Fruit fly (Drosophila melanogaster) whole organism, embryonic: ENCODE results near the gene abs.

ENCODE experiments used
- CG10543 ChIP-seq: fragments of 200-800 bp; sonication (Bioruptor generic); optimal IDR thresholded peaks from 3 replicates; lab custom pipeline; 2017; ENCODE audit warnings: missing biosample characterization, mild to moderate bottlenecking, missing genetic modification characterization, moderate library complexity
- CG11085 ChIP-seq: fragments of 200-800 bp; sonication (Bioruptor generic); IDR thresholded peaks from 2 replicates; pipeline ENCODE4 v1.3.6; 2022; ENCODE audit warnings: missing biosample characterization, missing genetic modification characterization
- CG12219 ChIP-seq: fragments of 200-800 bp; sonication (Bioruptor generic); optimal IDR thresholded peaks from 3 replicates; lab custom pipeline; 2018; ENCODE audit warnings: missing biosample characterization, mild to moderate bottlenecking, missing genetic modification characterization
- CG13287 ChIP-seq: fragments of 200-800 bp; sonication (Bioruptor generic); IDR thresholded peaks from 2 replicates; pipeline ENCODE4 v1.3.6; 2022; ENCODE audit warnings: missing biosample characterization, missing genetic modification characterization; ENCODE audit not compliant: partially characterized antibody
- CG14860 ChIP-seq: fragments of 200-800 bp; sonication (Bioruptor generic); IDR thresholded peaks from 3 replicates; pipeline ENCODE4 v1.3.6; 2022; ENCODE audit warnings: missing biosample characterization, missing genetic modification characterization; ENCODE audit not compliant: partially characterized antibody
- CG15011 ChIP-seq: fragments of 200-800 bp; sonication (Bioruptor generic); optimal IDR thresholded peaks from 3 replicates; lab custom pipeline; 2018; ENCODE audit warnings: missing biosample characterization, mild to moderate bottlenecking, missing genetic modification characterization
- CG15073 ChIP-seq: fragments of 200-800 bp; sonication (Bioruptor generic); optimal IDR thresholded peaks from 2 replicates; lab custom pipeline; 2016; ENCODE audit warnings: missing biosample characterization, missing genetic modification characterization
- CG15696 ChIP-seq: fragments of 200-800 bp; sonication (Bioruptor generic); optimal IDR thresholded peaks from 2 replicates; lab custom pipeline; 2019; ENCODE audit warnings: missing biosample characterization, mild to moderate bottlenecking, missing genetic modification characterization, moderate library complexity
- CG1602 ChIP-seq: fragments of 200-800 bp; sonication (Bioruptor generic); optimal IDR thresholded peaks from 3 replicates; lab custom pipeline; 2016; ENCODE audit warnings: missing biosample characterization, missing genetic modification characterization
- CG18619 ChIP-seq: fragments of 200-800 bp; sonication (Bioruptor generic); optimal IDR thresholded peaks from 3 replicates; lab custom pipeline; 2017; ENCODE audit warnings: missing biosample characterization, mild to moderate bottlenecking, missing genetic modification characterization
- CG2120 ChIP-seq: fragments of 200-800 bp; sonication (Bioruptor generic); optimal IDR thresholded peaks from 3 replicates; lab custom pipeline; 2016; ENCODE audit warnings: missing biosample characterization, missing genetic modification characterization
- CG2129 ChIP-seq: fragments of 200-800 bp; sonication (Bioruptor generic); IDR thresholded peaks from 2 replicates; pipeline ENCODE4 v1.3.6; 2022; ENCODE audit warnings: missing biosample characterization, missing genetic modification characterization; ENCODE audit not compliant: partially characterized antibody
- CG30431 ChIP-seq: fragments of 200-800 bp; sonication (Bioruptor generic); optimal IDR thresholded peaks from 2 replicates; lab custom pipeline; 2017; ENCODE audit warnings: missing biosample characterization, missing genetic modification characterization
- CG31388 ChIP-seq: fragments of 200-800 bp; sonication (Bioruptor generic); optimal IDR thresholded peaks from 2 replicates; lab custom pipeline; 2016; ENCODE audit warnings: missing biosample characterization, missing genetic modification characterization
- CG31441 ChIP-seq: fragments of 200-800 bp; sonication (Bioruptor generic); IDR thresholded peaks from 2 replicates; pipeline ENCODE4 v1.3.6; 2022; ENCODE audit warnings: missing biosample characterization, missing genetic modification characterization
- CG3995 ChIP-seq: fragments of 200-800 bp; sonication (Bioruptor generic); optimal IDR thresholded peaks from 3 replicates; lab custom pipeline; 2016; ENCODE audit warnings: missing biosample characterization, missing genetic modification characterization
- CG43689 ChIP-seq: fragments of 200-800 bp; sonication (Bioruptor generic); IDR thresholded peaks from 2 replicates; pipeline ENCODE4 v1.3.6; 2022; ENCODE audit warnings: missing biosample characterization, missing genetic modification characterization
- CG7372 ChIP-seq: fragments of 200-800 bp; sonication (Bioruptor generic); IDR thresholded peaks from 2 replicates; pipeline ENCODE4 v1.3.6; 2022; ENCODE audit warnings: missing biosample characterization, missing genetic modification characterization
- CG8089 ChIP-seq: fragments of 200-800 bp; sonication (Bioruptor generic); optimal IDR thresholded peaks from 3 replicates; lab custom pipeline; 2016; ENCODE audit warnings: missing biosample characterization, missing genetic modification characterization
- CG8290 ChIP-seq, 3 experiments: fragments of 200-800 bp; sonication (Bioruptor generic); optimal IDR thresholded peaks; 2 replicates each; lab custom pipeline; 2016 to 2019; ENCODE audit warnings: missing biosample characterization in 3 of 3, missing genetic modification characterization in 3 of 3, mild to moderate bottlenecking in 2 of 3, moderate library complexity in 1 of 3
- CoRest ChIP-seq: fragments of 200-800 bp; sonication (Bioruptor generic); optimal IDR thresholded peaks from 3 replicates; lab custom pipeline; 2018; ENCODE audit warnings: missing biosample characterization, mild to moderate bottlenecking, missing genetic modification characterization, moderate library complexity
- D ChIP-seq, 2 experiments: fragments of 200-800 bp in 1 of 2; fragments of >200 bp in 1 of 2; sonication (Bioruptor generic) in 1 of 2; optimal IDR thresholded peaks; 2 replicates in 1 of 2; 3 replicates in 1 of 2; lab custom pipeline; 2017; ENCODE audit warnings: mild to moderate bottlenecking in 1 of 2, missing biosample characterization in 1 of 2, missing genetic modification characterization in 1 of 2, missing genetic modification reagents in 1 of 2
- HHEX ChIP-seq: fragments of 200-800 bp; sonication (Bioruptor generic); optimal IDR thresholded peaks from 3 replicates; lab custom pipeline; 2017; ENCODE audit warnings: missing biosample characterization, mild to moderate bottlenecking, missing genetic modification characterization, missing genetic modification reagents
- Hmx ChIP-seq: fragments of 200-800 bp; sonication (Bioruptor generic); optimal IDR thresholded peaks from 2 replicates; lab custom pipeline; 2016; ENCODE audit warnings: missing biosample characterization, missing genetic modification characterization
- Kr ChIP-seq: fragments of 200-800 bp; sonication (Bioruptor generic); optimal IDR thresholded peaks from 2 replicates; lab custom pipeline; 2017; ENCODE audit warnings: missing biosample characterization, mild to moderate bottlenecking, missing genetic modification characterization
- Oli ChIP-seq: fragments of 200-800 bp; sonication (Bioruptor generic); optimal IDR thresholded peaks from 2 replicates; lab custom pipeline; 2018; ENCODE audit warnings: missing biosample characterization, mild to moderate bottlenecking, missing genetic modification characterization, moderate library complexity
- Ptx1 ChIP-seq: fragments of 200-800 bp; sonication (Bioruptor generic); IDR thresholded peaks from 2 replicates; pipeline ENCODE4 v1.3.6; 2022; ENCODE audit warnings: missing biosample characterization, missing genetic modification characterization
- Xrp1 ChIP-seq: fragments of 200-800 bp; sonication (Bioruptor generic); IDR thresholded peaks from 2 replicates; pipeline ENCODE4 v1.3.6; 2022; ENCODE audit warnings: missing biosample characterization, missing genetic modification characterization
- amos ChIP-seq: fragments of 200-800 bp; sonication (Bioruptor generic); IDR thresholded peaks from 2 replicates; pipeline ENCODE4 v1.3.6; 2022; ENCODE audit warnings: missing biosample characterization, missing genetic modification characterization; ENCODE audit not compliant: partially characterized antibody
- bsh ChIP-seq, 2 experiments: fragments of 200-800 bp; sonication (Bioruptor generic); optimal IDR thresholded peaks; 2 replicates each; lab custom pipeline; 2017 to 2018; ENCODE audit warnings: mild to moderate bottlenecking in 2 of 2, missing biosample characterization in 2 of 2, missing genetic modification characterization in 2 of 2, moderate library complexity in 1 of 2
- chinmo ChIP-seq: fragments of 200-800 bp; sonication (Bioruptor generic); IDR thresholded peaks from 4 replicates; pipeline ENCODE4 v1.3.6; 2022; ENCODE audit warnings: missing biosample characterization, missing genetic modification characterization; ENCODE audit not compliant: partially characterized antibody
- danr ChIP-seq: fragments of 200-800 bp; sonication (Bioruptor generic); IDR thresholded peaks from 2 replicates; pipeline ENCODE4 v1.3.6; 2022; ENCODE audit warnings: missing biosample characterization, missing genetic modification characterization
- esg ChIP-seq: fragments of 200-800 bp; sonication (Bioruptor generic); conservative IDR thresholded peaks from 2 replicates; pipeline ENCODE4 v1.3.6; 2022; ENCODE audit warnings: missing biosample characterization, missing genetic modification characterization
- fru ChIP-seq: fragments of >200 bp; optimal IDR thresholded peaks from 2 replicates; lab custom pipeline; 2017
- ftz-f1 ChIP-seq: fragments of 200-800 bp; sonication (Bioruptor generic); optimal IDR thresholded peaks from 2 replicates; lab custom pipeline; 2016; ENCODE audit warnings: missing biosample characterization, missing genetic modification characterization
- h ChIP-seq: fragments of >200 bp; optimal IDR thresholded peaks from 2 replicates; lab custom pipeline; 2017
- hb ChIP-seq: fragments of 200-800 bp; sonication (Bioruptor generic); IDR thresholded peaks from 3 replicates; pipeline ENCODE4 v1.3.6; 2022; ENCODE audit warnings: missing biosample characterization, missing genetic modification characterization; ENCODE audit not compliant: partially characterized antibody
- hkb ChIP-seq, 2 experiments: fragments of 200-800 bp in 1 of 2; fragments of >200 bp in 1 of 2; sonication (Bioruptor generic) in 1 of 2; IDR thresholded peaks in 1 of 2; optimal IDR thresholded peaks in 1 of 2; 2 replicates each; pipeline versions ENCODE4 v1.3.6 to Lab custom; 2017 to 2022; ENCODE audit warnings: missing biosample characterization in 1 of 2, missing genetic modification characterization in 1 of 2
- jumu ChIP-seq: fragments of 200-800 bp; sonication (Bioruptor generic); optimal IDR thresholded peaks from 3 replicates; lab custom pipeline; 2016; ENCODE audit warnings: missing biosample characterization, missing genetic modification characterization
- maf-S ChIP-seq: fragments of 200-800 bp; sonication (Bioruptor generic); optimal IDR thresholded peaks from 2 replicates; lab custom pipeline; 2016; ENCODE audit warnings: missing biosample characterization, missing genetic modification characterization
- pfk ChIP-seq: fragments of 200-800 bp; sonication (Bioruptor generic); optimal IDR thresholded peaks from 2 replicates; lab custom pipeline; 2018; ENCODE audit warnings: missing biosample characterization, mild to moderate bottlenecking, missing genetic modification characterization, moderate library complexity
- pnt ChIP-seq: fragments of 200-800 bp; sonication (Bioruptor generic); optimal IDR thresholded peaks from 3 replicates; lab custom pipeline; 2016; ENCODE audit warnings: missing biosample characterization, missing genetic modification characterization
- pros ChIP-seq: fragments of 200-800 bp; sonication (Bioruptor generic); optimal IDR thresholded peaks from 3 replicates; lab custom pipeline; 2019; ENCODE audit warnings: missing biosample characterization, mild to moderate bottlenecking, missing genetic modification characterization, moderate library complexity
- repo ChIP-seq: fragments of 200-800 bp; sonication (Bioruptor generic); optimal IDR thresholded peaks from 2 replicates; lab custom pipeline; 2016; ENCODE audit warnings: missing biosample characterization, missing genetic modification characterization
- run ChIP-seq: fragments of 200-800 bp; sonication (Bioruptor generic); optimal IDR thresholded peaks from 3 replicates; lab custom pipeline; 2018; ENCODE audit warnings: missing biosample characterization, mild to moderate bottlenecking, missing genetic modification characterization
- sim ChIP-seq: fragments of 200-800 bp; sonication (Bioruptor generic); IDR thresholded peaks from 2 replicates; pipeline ENCODE4 v1.3.6; 2022; ENCODE audit warnings: missing biosample characterization, missing genetic modification characterization
- slbo ChIP-seq: fragments of 200-800 bp; sonication (Bioruptor generic); IDR thresholded peaks from 2 replicates; pipeline ENCODE4 v1.3.6; 2022; ENCODE audit warnings: missing biosample characterization, missing genetic modification characterization
- tin ChIP-seq: fragments of 200-800 bp; sonication (Bioruptor generic); optimal IDR thresholded peaks from 3 replicates; lab custom pipeline; 2016; ENCODE audit warnings: missing biosample characterization, missing genetic modification characterization
- unc-4 ChIP-seq: fragments of 200-800 bp; sonication (Bioruptor generic); IDR thresholded peaks from 2 replicates; pipeline ENCODE4 v1.3.6; 2022; ENCODE audit warnings: missing biosample characterization, missing genetic modification characterization; ENCODE audit not compliant: partially characterized antibody
- zfh2 ChIP-seq: fragments of 200-800 bp; sonication (Bioruptor generic); optimal IDR thresholded peaks from 2 replicates; lab custom pipeline; 2016; ENCODE audit warnings: missing biosample characterization, missing genetic modification characterization

abs gene

dm6 chr3R:4220780-4221179 lies 12.1 kb upstream of the abs start (continued):
- TF ChIP-seq h (lab: Kevin White, UChicago) (no peak), CG18619 (GFP tag; lab: Kevin White, UChicago) (no peak), repo (GFP tag; lab: Kevin White, UChicago) (peak; percentile 48), chinmo (GFP tag; lab: Robert Waterston, UW) (peak; percentile 98), CG31388 (GFP tag; lab: Kevin White, UChicago) (no peak), CG3995 (peak; percentile 52), slbo (peak; percentile 60), CoRest (tag; lab: Kevin White, UChicago) (peak; percentile 32), Kr (GFP tag; lab: Kevin White, UChicago) (no peak), Oli (tag; lab: Kevin White, UChicago) (no peak), hb (peak; percentile 97), pros (GFP tag; lab: Kevin White, UChicago) (no peak), HHEX (GFP tag; lab: Kevin White, UChicago) (no peak), CG8089 (no peak), maf-S (GFP tag; lab: Kevin White, UChicago) (peak; percentile 27), ftz-f1 (GFP tag; lab: Kevin White, UChicago) (peak; percentile 83), CG2120 (peak; percentile 64), CG1602 (GFP tag; lab: Kevin White, UChicago) (no peak), CG15696 (tag; lab: Kevin White, UChicago) (peak; percentile 7), tin (GFP tag; lab: Kevin White, UChicago) (peak; percentile 56), esg (GFP tag; lab: Robert Waterston, UW) (no peak), CG14860 (GFP tag; lab: Robert Waterston, UW) (peak; percentile 96), CG15073 (GFP tag; lab: Kevin White, UChicago) (no peak), CG43689 (no peak), Xrp1 (peak; percentile 7; the same call in 1 of the 2 replicates), bsh (GFP tag; optimal IDR thresholded peaks at IDR 0.05; lab: Kevin White, UChicago) (no peak), Ptx1 (GFP tag; lab: Robert Waterston, UW) (peak; percentile 45), jumu (peak; percentile 40), CG2129 (GFP tag; lab: Robert Waterston, UW) (peak; percentile 92), danr (no peak), CG30431 (GFP tag; lab: Kevin White, UChicago) (no peak), sim (GFP tag; lab: Robert Waterston, UW) (no peak), pfk (GFP tag; lab: Kevin White, UChicago) (no peak), CG31441 (GFP tag; lab: Robert Waterston, UW) (no peak; the same call in 1 of the 2 replicates), D (optimal IDR thresholded peaks at IDR 0.05; lab: Kevin White, UChicago) (peak; percentile 14), D (GFP tag; optimal IDR thresholded peaks at IDR 0.05; lab: Kevin White, UChicago) (no peak), CG11085 (GFP tag; lab: Robert Waterston, UW) (no peak), zfh2 (GFP tag; lab: Kevin White, UChicago) (peak; percentile 49), CG10543 (GFP tag; lab: Kevin White, UChicago) (no peak), CG8290 (GFP tag; optimal IDR thresholded peaks at IDR 0.05; lab: Kevin White, UChicago) (peak; percentile 32), CG8290 (tag; optimal IDR thresholded peaks at IDR 0.05; lab: Kevin White, UChicago) (peak in 1 of 2 experiments; percentile 80), pnt (no peak), Hmx (GFP tag; lab: Kevin White, UChicago) (no peak), CG13287 (GFP tag; lab: Robert Waterston, UW) (peak; percentile 99), unc-4 (GFP tag; lab: Robert Waterston, UW) (peak; percentile 97), CG7372 (GFP tag; lab: Robert Waterston, UW) (no peak), CG12219 (GFP tag; lab: Kevin White, UChicago) (no peak), amos (GFP tag; lab: Robert Waterston, UW) (peak; percentile 99), run (tag; lab: Kevin White, UChicago) (no peak), CG15011 (GFP tag; lab: Kevin White, UChicago) (no peak), hkb (optimal IDR thresholded peaks at IDR 0.05; lab: Kevin White, UChicago) (peak; percentile 23), hkb (GFP tag; IDR thresholded peaks at IDR 0.05; lab: Robert Waterston, UW) (no peak), fru (lab: Kevin White, UChicago) (no peak)
